Worm (Caenorhabditis elegans): ENCODE measurements around the gene egrh-3.

Gene egrh-3

ce11 chrIV:2657307-2657706, 31.3 kb downstream of the egrh-3 start (continued):
- TF ChIP-seq ceh-79 (tag; optimal IDR thresholded peaks at IDR 0.05) (no peak), F55B11.4 (tag; optimal IDR thresholded peaks at IDR 0.05; ENCODE audit: borderline replicate concordance, insufficient read depth) (no peak), T26A5.8 (tag; optimal IDR thresholded peaks at IDR 0.05) (no peak), aptf-3 (GFP tag; IDR thresholded peaks at IDR 0.05) (0 out of 2 replicates have a peak, but pooled peaks have one; percentile 37), attf-5 (GFP tag; optimal IDR thresholded peaks at IDR 0.05) (peak; percentile 17), dox-1 (GFP tag; IDR thresholded peaks at IDR 0.05) (no peak), nhr-80 (tag; optimal IDR thresholded peaks at IDR 0.05) (no peak), K11D2.4 (GFP tag; IDR thresholded peaks at IDR 0.05) (no peak), hmg-20 (GFP tag; IDR thresholded peaks at IDR 0.05) (no peak), F33H1.4 (GFP tag; IDR thresholded peaks at IDR 0.05) (peak; percentile 36; the same call in 1 of the 2 replicates), lin-35 (GFP tag; optimal IDR thresholded peaks at IDR 0.05) (no peak), D2030.7 (GFP tag; IDR thresholded peaks at IDR 0.05) (peak; percentile 66), nhr-27 (tag; optimal IDR thresholded peaks at IDR 0.05) (no peak), lsl-1 (GFP tag; optimal IDR thresholded peaks at IDR 0.05) (peak; percentile 24), F57C9.4 (tag; optimal IDR thresholded peaks at IDR 0.05) (no peak), T07F8.4 (tag; optimal IDR thresholded peaks at IDR 0.05) (peak; percentile 61), sdz-38 (tag; optimal IDR thresholded peaks at IDR 0.05) (no peak), Y79H2A.3 (GFP tag; conservative IDR thresholded peaks at IDR 0.05) (0 out of 2 replicates have a peak, but pooled peaks have one; percentile 11), ztf-3 (GFP tag; optimal IDR thresholded peaks at IDR 0.05) (no peak), pbrm-1 (GFP tag; IDR thresholded peaks at IDR 0.05) (0 out of 2 replicates have a peak, but pooled peaks have one; percentile 43), bed-1 (GFP tag; IDR thresholded peaks at IDR 0.05) (0 out of 2 replicates have a peak, but pooled peaks have one; percentile 26), snpc-3.4 (tag; optimal IDR thresholded peaks at IDR 0.05) (peak; percentile 13), rcor-1 (GFP tag; IDR thresholded peaks at IDR 0.05) (0 out of 2 replicates have a peak, but pooled peaks have one; percentile 28), F22D6.2 (tag; optimal IDR thresholded peaks at IDR 0.05) (no peak)

DNA sequence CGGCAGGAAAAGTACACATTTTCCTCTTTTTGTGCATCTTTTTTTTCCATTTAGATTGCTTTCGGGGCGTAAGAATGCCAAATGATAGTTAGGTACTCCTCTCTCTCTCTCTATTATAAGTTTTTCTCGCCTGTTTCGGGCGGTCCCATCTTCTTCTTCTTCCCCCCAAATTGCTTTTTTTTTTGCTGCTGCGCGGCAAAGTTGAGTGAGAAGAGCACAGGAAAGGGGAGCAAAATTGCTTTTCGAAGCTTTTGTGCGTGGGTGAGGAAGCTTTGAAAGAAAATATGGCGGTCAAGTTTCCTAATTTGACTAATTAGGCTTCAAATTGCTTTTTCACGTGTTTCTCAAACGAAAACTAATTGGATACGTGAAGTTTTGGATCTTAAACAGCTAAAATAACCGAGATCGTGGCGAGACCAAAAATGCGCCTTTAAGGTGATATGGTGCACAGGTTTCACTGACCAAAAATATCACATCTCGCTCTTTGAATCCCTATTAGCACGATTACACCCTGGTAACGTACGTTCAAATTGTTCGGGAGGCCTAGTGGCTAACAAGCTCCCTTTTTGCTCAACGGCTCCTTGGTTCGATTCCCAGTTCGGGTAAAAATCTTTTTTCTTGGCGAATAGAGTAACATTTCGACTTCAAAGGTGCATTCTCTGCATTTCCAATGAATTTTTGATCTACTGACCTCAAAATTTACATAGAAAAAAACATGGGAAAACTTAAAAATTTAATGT, 32.0 kb downstream of the egrh-3 start:
- TF ChIP-seq ceh-79 (tag; optimal IDR thresholded peaks at IDR 0.05) (no peak), rpc-1 (optimal IDR thresholded peaks at IDR 0.05) (peak; percentile 62), rpc-1 (tag; optimal IDR thresholded peaks at IDR 0.05) (peak; percentile 65), egrh-3 (GFP tag; IDR thresholded peaks at IDR 0.05) (no peak), B0261.1 (tag; optimal IDR thresholded peaks at IDR 0.05) (peak; percentile 57), lin-26 (GFP tag; IDR thresholded peaks at IDR 0.05) (peak; percentile 41; the same call in 1 of the 2 replicates), hmg-1.2 (GFP tag; IDR thresholded peaks at IDR 0.05) (0 out of 2 replicates have a peak, but pooled peaks have one; percentile 28), snpc-4 (GFP tag; optimal IDR thresholded peaks at IDR 0.05) (no peak), snpc-4 (tag; optimal IDR thresholded peaks at IDR 0.05) (no peak), madf-6 (GFP tag; IDR thresholded peaks at IDR 0.05) (peak; percentile 36; the same call in 1 of the 2 replicates), tbp1 (GFP tag; optimal IDR thresholded peaks at IDR 0.05) (peak; percentile 88), F49E8.2 (tag; optimal IDR thresholded peaks at IDR 0.05; ENCODE audit: insufficient read depth) (peak; percentile 0), F37B4.10 (GFP tag; IDR thresholded peaks at IDR 0.05) (no peak), him-1 (tag; optimal IDR thresholded peaks at IDR 0.05) (no peak)

Measured in whole organism, young adult.